Fruit fly (Drosophila melanogaster): Measurements from ENCODE around the gene mtDNA-helicase.

Gene mtDNA-helicase

DNA sequence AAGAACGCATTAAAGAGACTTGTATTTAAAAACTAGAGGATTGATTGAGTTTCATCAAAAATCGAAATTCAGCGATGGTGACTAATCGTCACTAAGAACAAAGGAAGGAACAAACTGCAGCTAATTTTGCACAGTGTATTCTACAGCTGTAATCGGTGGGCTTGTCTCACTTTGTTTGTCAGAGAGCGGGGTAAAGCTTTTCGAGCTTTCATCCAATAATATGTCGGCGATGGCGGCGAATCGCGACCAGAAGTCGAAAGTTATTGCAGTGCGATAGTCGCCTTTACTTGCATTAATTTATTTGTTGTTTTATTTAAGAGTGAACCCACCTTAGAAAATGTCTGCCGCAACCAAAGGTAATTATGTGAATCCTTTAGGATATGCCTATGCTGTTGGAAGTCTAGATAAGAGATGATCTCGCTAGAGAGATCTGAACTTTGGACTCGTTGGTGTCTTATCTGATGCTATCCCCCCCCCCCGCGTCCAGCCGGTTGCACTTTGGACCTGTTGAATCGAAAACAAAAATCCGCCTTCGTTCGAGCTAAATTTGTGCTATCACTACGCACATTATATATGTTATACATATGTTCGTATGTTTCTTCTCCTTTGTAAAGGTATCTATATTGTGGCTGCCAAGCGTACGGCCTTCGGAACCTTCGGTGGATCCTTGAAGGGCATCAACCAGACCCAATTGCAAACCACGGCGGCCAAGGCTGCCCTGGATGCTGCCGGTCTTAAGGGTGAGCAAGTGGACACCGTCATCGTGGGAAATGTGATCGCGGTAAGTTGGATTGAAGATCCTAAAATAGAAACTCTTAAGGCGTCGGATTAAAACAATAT is 22.0 kb upstream of the mtDNA-helicase start, which contains the start of gene yip2 (continued):
- TF ChIP-seq CG7556 (GFP tag; optimal IDR thresholded peaks at IDR 0.05), result peak; percentile 65
- peak; percentile 36 for TF ChIP-seq tin (GFP tag; optimal IDR thresholded peaks at IDR 0.05)
- no peak for TF ChIP-seq CG1832 (GFP tag; optimal IDR thresholded peaks at IDR 0.05)
- 0 out of 2 replicates have a peak, but pooled peaks have one; percentile 36 for TF ChIP-seq CG4730 (GFP tag; IDR thresholded peaks at IDR 0.05)
- peak; percentile 12 for TF ChIP-seq Dad (GFP tag; optimal IDR thresholded peaks at IDR 0.05)
- TF ChIP-seq lmd (GFP tag; IDR thresholded peaks at IDR 0.05), result peak; percentile 40; the same call in 1 of the 2 replicates
- TF ChIP-seq CG15601 (tag; optimal IDR thresholded peaks at IDR 0.05), result peak; percentile 30
- TF ChIP-seq CG13424 (tag; optimal IDR thresholded peaks at IDR 0.05), result peak; percentile 73
- peak; percentile 35; the same call in 1 of the 2 replicates for TF ChIP-seq ara (GFP tag; IDR thresholded peaks at IDR 0.05)
- peak; percentile 62 for TF ChIP-seq CG12071 (GFP tag; optimal IDR thresholded peaks at IDR 0.05)
- 0 out of 2 replicates have a peak, but pooled peaks have one; percentile 12 for TF ChIP-seq CG16779 (GFP tag; IDR thresholded peaks at IDR 0.05)
- peak; percentile 72 for TF ChIP-seq Fer1 (GFP tag; optimal IDR thresholded peaks at IDR 0.05)

DNA sequence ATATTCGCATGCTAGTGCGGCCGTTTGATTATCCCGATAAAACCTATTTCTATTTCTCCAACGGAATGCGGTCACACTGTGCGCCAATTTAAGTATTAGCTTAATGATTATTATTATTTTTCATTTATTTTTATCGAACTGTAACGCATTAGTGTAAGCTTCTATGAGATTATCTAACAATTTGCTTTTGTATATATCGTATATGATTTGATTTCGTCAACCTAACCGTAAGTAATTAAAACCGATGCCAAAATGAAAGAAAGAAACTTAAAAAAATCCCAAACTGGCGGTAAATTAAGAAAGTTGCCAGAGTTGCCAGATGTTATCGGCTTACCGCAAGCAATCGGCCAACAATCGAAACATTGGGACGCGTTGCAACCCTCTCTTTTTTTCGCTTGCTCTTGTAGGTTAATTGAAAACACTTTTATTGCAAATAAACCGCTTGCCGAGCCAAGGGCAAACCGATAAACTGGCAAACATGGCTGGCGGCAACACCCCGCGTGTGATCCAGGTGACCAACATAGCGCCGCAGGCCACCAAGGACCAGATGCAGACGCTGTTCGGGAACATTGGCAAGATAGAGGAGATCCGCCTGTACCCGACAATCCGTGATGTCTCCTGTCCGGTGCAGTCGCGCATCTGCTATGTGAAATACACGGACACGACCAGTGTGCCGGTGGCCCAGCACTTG is 19.5 kb upstream of the mtDNA-helicase start, which contains the start of the genes Etl1 and Srp54:
Gene Etl1 (minus strand): TSS at position 39 of the 691 bp plus-strand sequence.
Gene Srp54 (plus strand): TSS at position 342 of the 691 bp plus-strand sequence.
- TF ChIP-seq CG7372 (GFP tag; IDR thresholded peaks at IDR 0.05) (no peak), shn (GFP tag; optimal IDR thresholded peaks at IDR 0.05) (no peak), Side (GFP tag; optimal IDR thresholded peaks at IDR 0.05) (no peak), Hmr (GFP tag; optimal IDR thresholded peaks at IDR 0.05) (no peak), cas (GFP tag; IDR thresholded peaks at IDR 0.05) (no peak), CG2199 (GFP tag; IDR thresholded peaks at IDR 0.05) (no peak), MBD-R2 (GFP tag; IDR thresholded peaks at IDR 0.05) (peak; percentile 60), Scr (GFP tag; IDR thresholded peaks at IDR 0.05; ENCODE audit: partially characterized antibody) (peak; percentile 35), zen (tag; optimal IDR thresholded peaks at IDR 0.05) (peak; percentile 49), CG12659 (GFP tag; optimal IDR thresholded peaks at IDR 0.05) (peak; percentile 60), zfh1 (GFP tag; IDR thresholded peaks at IDR 0.05) (peak; percentile 22; the same call in 1 of the 3 replicates), CG2889 (GFP tag; IDR thresholded peaks at IDR 0.05) (no peak), Ets65A (GFP tag) (peak; percentile 33), CG2678 (tag; optimal IDR thresholded peaks at IDR 0.05) (peak; percentile 7), CG11456 (GFP tag; IDR thresholded peaks at IDR 0.05) (no peak), gfzf (GFP tag; optimal IDR thresholded peaks at IDR 0.05) (peak; percentile 67), sd (tag; optimal IDR thresholded peaks at IDR 0.05) (peak; percentile 20), CG3065 (GFP tag; optimal IDR thresholded peaks at IDR 0.05) (no peak), Awh (GFP tag; IDR thresholded peaks at IDR 0.05) (no peak), CG11398 (GFP tag; optimal IDR thresholded peaks at IDR 0.05) (no peak), dan (GFP tag; IDR thresholded peaks at IDR 0.05) (no peak), CG3163 (GFP tag; optimal IDR thresholded peaks at IDR 0.05) (no peak), Hand (GFP tag; optimal IDR thresholded peaks at IDR 0.05) (no peak), BEAF-32 (GFP tag; optimal IDR thresholded peaks at IDR 0.05) (peak; percentile 63), bcd (GFP tag; optimal IDR thresholded peaks at IDR 0.05) (no peak), Bgb (GFP tag; IDR thresholded peaks at IDR 0.05; ENCODE audit: partially characterized antibody) (no peak), lmd (GFP tag; IDR thresholded peaks at IDR 0.05) (no peak), CG15073 (GFP tag; optimal IDR thresholded peaks at IDR 0.05) (no peak), sens (GFP tag) (peak; percentile 76), Nf-YC (tag; optimal IDR thresholded peaks at IDR 0.05) (peak; percentile 35), Elba2 (GFP tag; optimal IDR thresholded peaks at IDR 0.05) (no peak), sug (tag; optimal IDR thresholded peaks at IDR 0.05) (peak; percentile 9), ssp (GFP tag; IDR thresholded peaks at IDR 0.05) (no peak), NC2β (GFP tag; optimal IDR thresholded peaks at IDR 0.05) (no peak), pfk (GFP tag; optimal IDR thresholded peaks at IDR 0.05) (no peak), CG11085 (GFP tag; IDR thresholded peaks at IDR 0.05) (no peak)

Measured in whole organism, embryonic.